Worm (Caenorhabditis elegans): ENCODE data around the gene K08H2.2.

Gene K08H2.2

DNA sequence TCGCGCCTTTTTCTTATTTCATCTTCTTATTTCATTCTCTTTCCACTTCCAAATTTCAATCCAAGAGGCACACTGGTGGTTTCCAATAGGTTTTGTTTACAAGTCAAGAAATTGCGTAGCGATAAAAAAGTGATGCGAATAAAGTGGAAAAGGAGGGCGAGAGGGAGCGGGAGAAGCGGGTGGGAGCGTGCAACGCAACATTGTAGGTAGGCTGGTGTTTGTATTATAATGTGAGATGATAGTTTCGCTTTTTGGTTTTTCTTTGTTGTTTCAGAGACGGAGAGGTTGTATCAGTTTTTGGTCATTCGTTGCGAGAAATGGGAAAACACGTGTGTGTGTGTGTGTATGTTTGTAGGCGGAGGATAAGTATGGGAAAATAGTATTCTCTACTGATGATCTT is 15.4 kb upstream of the K08H2.2 start (continued):
- TF ChIP-seq hlh-12 (tag; optimal IDR thresholded peaks at IDR 0.05): no peak
- TF ChIP-seq B0336.3 (GFP tag; IDR thresholded peaks at IDR 0.05): peak; percentile 60; the same call in 1 of the 2 replicates
- no peak for TF ChIP-seq mxl-1 (tag; optimal IDR thresholded peaks at IDR 0.05)
- no peak for TF ChIP-seq Y53G8AR.9 (GFP tag; conservative IDR thresholded peaks at IDR 0.05)
- no peak for TF ChIP-seq F57A8.1 (GFP tag; optimal IDR thresholded peaks at IDR 0.05)
- TF ChIP-seq lin-40 (tag; optimal IDR thresholded peaks at IDR 0.05): peak; percentile 31
- peak; percentile 38 for TF ChIP-seq atf-7 (tag; optimal IDR thresholded peaks at IDR 0.05)
- no peak for TF ChIP-seq attf-3 (GFP tag; conservative IDR thresholded peaks at IDR 0.05)
- TF ChIP-seq madf-8 (GFP tag; conservative IDR thresholded peaks at IDR 0.05): no peak
- no peak for TF ChIP-seq B0035.1 (tag; optimal IDR thresholded peaks at IDR 0.05)
- no peak for TF ChIP-seq madf-10 (tag; optimal IDR thresholded peaks at IDR 0.05)
- no peak for TF ChIP-seq madf-3 (GFP tag; IDR thresholded peaks at IDR 0.05)
- TF ChIP-seq efl-1 (GFP tag; optimal IDR thresholded peaks at IDR 0.05): no peak
- TF ChIP-seq let-607 (tag; optimal IDR thresholded peaks at IDR 0.05): no peak
- no peak for TF ChIP-seq snpc-1.1 (tag; optimal IDR thresholded peaks at IDR 0.05; ENCODE audit: insufficient read depth)
- no peak for TF ChIP-seq somi-1 (GFP tag; optimal IDR thresholded peaks at IDR 0.05)
- peak; percentile 89 for TF ChIP-seq nhr-80 (tag; optimal IDR thresholded peaks at IDR 0.05)
- TF ChIP-seq lin-26 (GFP tag; IDR thresholded peaks at IDR 0.05): no peak
- no peak for TF ChIP-seq Y53F4B.3 (GFP tag; IDR thresholded peaks at IDR 0.05)
- no peak for TF ChIP-seq Y79H2A.3 (GFP tag; conservative IDR thresholded peaks at IDR 0.05)
- peak; percentile 12 for TF ChIP-seq snpc-3.4 (tag; optimal IDR thresholded peaks at IDR 0.05)
- TF ChIP-seq F55B11.4 (tag; optimal IDR thresholded peaks at IDR 0.05; ENCODE audit: borderline replicate concordance, insufficient read depth): no peak
- no peak for TF ChIP-seq sdz-38 (tag; optimal IDR thresholded peaks at IDR 0.05)
- no peak for TF ChIP-seq aptf-3 (GFP tag; IDR thresholded peaks at IDR 0.05)
- TF ChIP-seq tlf-1 (GFP tag; optimal IDR thresholded peaks at IDR 0.05): no peak
- TF ChIP-seq C06A6.2 (GFP tag; conservative IDR thresholded peaks at IDR 0.05): no peak
- TF ChIP-seq F10E7.11 (tag; optimal IDR thresholded peaks at IDR 0.05): no peak
- TF ChIP-seq ceh-79 (tag; optimal IDR thresholded peaks at IDR 0.05): no peak
- no peak for TF ChIP-seq lsl-1 (GFP tag; optimal IDR thresholded peaks at IDR 0.05)
- TF ChIP-seq T26A5.8 (tag; optimal IDR thresholded peaks at IDR 0.05): no peak
- TF ChIP-seq hsf-1 (GFP tag; IDR thresholded peaks at IDR 0.05): no peak
- no peak for TF ChIP-seq akir-1 (GFP tag; optimal IDR thresholded peaks at IDR 0.05)
- TF ChIP-seq cebp-1 (GFP tag; IDR thresholded peaks at IDR 0.05): 0 out of 2 replicates have a peak, but pooled peaks have one; percentile 21
- TF ChIP-seq cebp-1 (tag; optimal IDR thresholded peaks at IDR 0.05): peak; percentile 45
- no peak for TF ChIP-seq attf-5 (GFP tag; optimal IDR thresholded peaks at IDR 0.05)
- no peak for TF ChIP-seq ceh-91 (GFP tag; IDR thresholded peaks at IDR 0.05)

DNA sequence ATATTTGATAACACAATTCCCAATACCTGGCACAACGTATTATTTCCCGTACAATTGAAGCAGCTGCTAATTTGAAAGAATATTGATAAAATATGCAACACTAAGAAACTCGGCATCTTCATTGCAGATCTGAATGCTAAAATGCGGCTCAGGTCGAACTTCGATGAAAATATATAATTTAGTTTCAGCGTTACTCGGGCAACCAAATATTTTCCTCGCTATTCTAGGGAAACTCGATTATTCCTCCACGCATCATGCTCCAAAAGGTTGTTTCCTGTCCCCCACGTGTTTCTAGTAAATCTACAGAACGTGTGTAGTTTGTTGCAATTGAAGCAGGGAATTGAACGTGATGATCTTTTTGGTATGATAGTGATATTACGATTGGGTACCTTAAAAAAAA is 14.3 kb upstream of the K08H2.2 start:
- TF ChIP-seq lin-26 (GFP tag; IDR thresholded peaks at IDR 0.05) (no peak), atf-7 (tag; optimal IDR thresholded peaks at IDR 0.05) (no peak), rcor-1 (GFP tag; IDR thresholded peaks at IDR 0.05) (no peak), F52B5.7 (tag; optimal IDR thresholded peaks at IDR 0.05) (no peak), Y79H2A.3 (GFP tag; conservative IDR thresholded peaks at IDR 0.05) (no peak), hlh-26 (GFP tag; conservative IDR thresholded peaks at IDR 0.05) (no peak), hmg-1.2 (GFP tag; IDR thresholded peaks at IDR 0.05) (no peak), athp-1 (tag; optimal IDR thresholded peaks at IDR 0.05) (no peak), bed-1 (GFP tag; IDR thresholded peaks at IDR 0.05) (no peak), mxl-1 (tag; optimal IDR thresholded peaks at IDR 0.05) (no peak), dox-1 (GFP tag; IDR thresholded peaks at IDR 0.05) (no peak), unc-62 (GFP tag; optimal IDR thresholded peaks at IDR 0.05) (no peak), lin-35 (GFP tag; optimal IDR thresholded peaks at IDR 0.05) (no peak), ceh-91 (GFP tag; IDR thresholded peaks at IDR 0.05) (no peak), ets-4 (GFP tag; optimal IDR thresholded peaks at IDR 0.05) (no peak), F57C9.4 (tag; optimal IDR thresholded peaks at IDR 0.05) (no peak), B0261.1 (tag; optimal IDR thresholded peaks at IDR 0.05) (no peak), gei-17 (GFP tag; optimal IDR thresholded peaks at IDR 0.05) (no peak), rpc-1 (optimal IDR thresholded peaks at IDR 0.05) (no peak), rpc-1 (tag; optimal IDR thresholded peaks at IDR 0.05) (no peak)

All from whole organism, young adult.